Fruit fly (Drosophila melanogaster): ENCODE results near the gene Gfat1.

DNA sequence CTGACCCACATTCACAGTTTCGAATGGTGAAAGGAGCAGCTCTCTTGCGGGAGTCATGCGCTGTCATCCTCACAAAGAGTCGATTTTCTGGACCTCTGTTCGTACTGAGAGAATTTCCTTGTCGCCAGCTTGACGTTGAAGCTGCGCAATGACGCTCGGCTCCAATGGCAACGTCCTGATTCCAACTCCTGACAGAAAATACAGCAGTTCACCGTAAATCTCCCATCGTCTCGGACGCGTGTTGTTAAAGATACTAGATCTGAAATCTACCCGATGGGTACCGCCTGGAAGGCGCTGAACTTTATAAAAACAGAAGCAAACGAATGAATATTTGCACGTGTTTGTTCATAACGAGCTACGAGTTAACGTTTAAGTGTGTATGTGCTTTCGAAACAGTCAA lies 42.4 kb upstream of the Gfat1 start:
- TF ChIP-seq Abd-B (GFP tag; optimal IDR thresholded peaks at IDR 0.05) (no peak), psq (GFP tag; optimal IDR thresholded peaks at IDR 0.05) (no peak), usp (GFP tag; optimal IDR thresholded peaks at IDR 0.05) (no peak), OdsH (GFP tag; optimal IDR thresholded peaks at IDR 0.05) (no peak)
